Fruit fly (Drosophila melanogaster): Measurements from ENCODE around the gene CG10877.

The CG10877 gene

dm6 chr3R:20542283-20543144, 21.4 kb downstream of the CG10877 start (continued):
- TF ChIP-seq slp2 (GFP tag; optimal IDR thresholded peaks at IDR 0.05) (no peak), YL-1 (GFP tag; optimal IDR thresholded peaks at IDR 0.05) (peak; percentile 19), jigr1 (GFP tag; IDR thresholded peaks at IDR 0.05) (no peak), CG7745 (tag; optimal IDR thresholded peaks at IDR 0.05) (peak; percentile 75), pum (GFP tag; optimal IDR thresholded peaks at IDR 0.05) (no peak), sim (GFP tag; IDR thresholded peaks at IDR 0.05) (0 out of 2 replicates have a peak, but pooled peaks have one; percentile 22), fd3F (GFP tag; optimal IDR thresholded peaks at IDR 0.05) (no peak), Drgx (GFP tag; IDR thresholded peaks at IDR 0.05) (no peak), Bgb (GFP tag; IDR thresholded peaks at IDR 0.05; ENCODE audit: partially characterized antibody) (no peak), lilli (GFP tag; optimal IDR thresholded peaks at IDR 0.05) (no peak), CG9609 (GFP tag; optimal IDR thresholded peaks at IDR 0.05) (no peak), CG13123 (GFP tag; optimal IDR thresholded peaks at IDR 0.05) (peak; percentile 38), CG34376 (GFP tag; optimal IDR thresholded peaks at IDR 0.05) (no peak), CG2875 (GFP tag; optimal IDR thresholded peaks at IDR 0.05) (peak; percentile 58), CG3065 (GFP tag; optimal IDR thresholded peaks at IDR 0.05) (peak; percentile 9), tll (GFP tag; optimal IDR thresholded peaks at IDR 0.05) (no peak), CG1603 (tag; optimal IDR thresholded peaks at IDR 0.05) (peak; percentile 48), Dip2 (GFP tag; IDR thresholded peaks at IDR 0.05) (no peak), CG9727 (GFP tag; optimal IDR thresholded peaks at IDR 0.05) (peak; percentile 73), CG1024 (GFP tag; IDR thresholded peaks at IDR 0.05) (no peak), Sin3A (optimal IDR thresholded peaks at IDR 0.05) (no peak), trem (tag; optimal IDR thresholded peaks at IDR 0.05) (no peak), CG34422 (GFP tag; IDR thresholded peaks at IDR 0.05) (0 out of 3 replicates have a peak, but pooled peaks have one; percentile 24), Rx (GFP tag; IDR thresholded peaks at IDR 0.05) (no peak), CG10654 (GFP tag; optimal IDR thresholded peaks at IDR 0.05) (peak; percentile 19), Atf-2 (GFP tag; optimal IDR thresholded peaks at IDR 0.05) (peak; percentile 20), Jarid2 (GFP tag; optimal IDR thresholded peaks at IDR 0.05) (no peak), H15 (GFP tag; IDR thresholded peaks at IDR 0.05) (no peak), chinmo (GFP tag; IDR thresholded peaks at IDR 0.05; ENCODE audit: partially characterized antibody) (0 out of 4 replicates have a peak, but pooled peaks have one; percentile 47), wdn (GFP tag; IDR thresholded peaks at IDR 0.05) (no peak), z (GFP tag; IDR thresholded peaks at IDR 0.05) (peak; percentile 52; the same call in 1 of the 3 replicates), ERR (GFP tag; optimal IDR thresholded peaks at IDR 0.05) (no peak), jumu (GFP tag; optimal IDR thresholded peaks at IDR 0.05) (no peak), CTCF (GFP tag; optimal IDR thresholded peaks at IDR 0.05) (no peak), Asciz (GFP tag; optimal IDR thresholded peaks at IDR 0.05) (peak; percentile 82), NFAT (GFP tag; IDR thresholded peaks at IDR 0.05) (no peak), bbx (GFP tag; IDR thresholded peaks at IDR 0.05; ENCODE audit: partially characterized antibody) (no peak), CG30431 (GFP tag; optimal IDR thresholded peaks at IDR 0.05) (no peak), ci (GFP tag; IDR thresholded peaks at IDR 0.05) (0 out of 3 replicates have a peak, but pooled peaks have one; percentile 43), CG11247 (GFP tag; IDR thresholded peaks at IDR 0.05) (no peak), ase (GFP tag; IDR thresholded peaks at IDR 0.05) (no peak), CG32772 (GFP tag; IDR thresholded peaks at IDR 0.05) (no peak), cad (GFP tag; optimal IDR thresholded peaks at IDR 0.05) (peak; percentile 77), CG10462 (GFP tag; optimal IDR thresholded peaks at IDR 0.05) (no peak), CG33557 (GFP tag; optimal IDR thresholded peaks at IDR 0.05) (peak; percentile 84), Spps (tag; optimal IDR thresholded peaks at IDR 0.05) (peak; percentile 20), pb (GFP tag; optimal IDR thresholded peaks at IDR 0.05) (no peak), Nf-YB (GFP tag; optimal IDR thresholded peaks at IDR 0.05) (peak; percentile 33), CG17912 (GFP tag; optimal IDR thresholded peaks at IDR 0.05) (no peak), CG10267 (tag; optimal IDR thresholded peaks at IDR 0.05) (peak; percentile 20)
